Worm (Caenorhabditis elegans): Measurements from ENCODE around the gene ebp-1.
"Not testable (repeated sequence)": the region's sequence is repeated elsewhere in the genome, so short reads cannot be mapped to it uniquely, and the experiment has no call there.

ebp-1 gene

ce11 chrV:18022179-18022578 is 21.2 kb upstream of the ebp-1 start, which contains the start of gene prp-6:
Gene prp-6 (plus strand): TSS chrV:18022479.
- TF ChIP-seq Y105C5A.15 (GFP tag; IDR thresholded peaks at IDR 0.05) (no peak), ZK546.5 (tag; optimal IDR thresholded peaks at IDR 0.05) (no peak), snpc-1.2 (GFP tag; IDR thresholded peaks at IDR 0.05) (no peak), nhr-102 (tag; optimal IDR thresholded peaks at IDR 0.05) (no peak), daf-8 (GFP tag; IDR thresholded peaks at IDR 0.05) (no peak), fkh-10 (GFP tag; optimal IDR thresholded peaks at IDR 0.05) (no peak), egl-27 (tag; optimal IDR thresholded peaks at IDR 0.05) (no peak), F44E2.7 (GFP tag; IDR thresholded peaks at IDR 0.05) (no peak), set-16 (GFP tag; IDR thresholded peaks at IDR 0.05) (no peak), unc-39 (tag; optimal IDR thresholded peaks at IDR 0.05) (no peak), Y75B8A.6 (GFP tag; IDR thresholded peaks at IDR 0.05) (no peak), unc-130 (GFP tag; optimal IDR thresholded peaks at IDR 0.05) (no peak), hlh-30 (tag; optimal IDR thresholded peaks at IDR 0.05; ENCODE audit: insufficient read depth) (no peak), R02D3.7 (tag; optimal IDR thresholded peaks at IDR 0.05) (no peak), Y5F2A.4 (GFP tag; optimal IDR thresholded peaks at IDR 0.05) (no peak), hlh-11 (tag; optimal IDR thresholded peaks at IDR 0.05) (no peak)

ce11 chrV:18055297-18056019 is 12.1 kb downstream of the ebp-1 start, which contains the start of the genes Y59A8B.25 and ebp-3:
Gene Y59A8B.25 (minus strand): TSS chrV:18055397.
Gene ebp-3 (plus strand): TSS chrV:18055969.
- TF ChIP-seq nhr-111 (GFP tag; optimal IDR thresholded peaks at IDR 0.05); unc-62 (GFP tag; optimal IDR thresholded peaks at IDR 0.05 in 1 of 2); unc-62 (tag; optimal IDR thresholded peaks at IDR 0.05); unc-39 (tag; optimal IDR thresholded peaks at IDR 0.05): not testable (repeated sequence)

- TF ChIP-seq mxl-2 (GFP tag; conservative IDR thresholded peaks at IDR 0.05) (no peak), aha-1 (tag) (peak; percentile 50)
Measured at ce11 chrV:18066257-18066783, 22.9 kb downstream of the ebp-1 start, which contains the start of gene Y59A8B.8. Gene Y59A8B.8 (minus strand): TSS chrV:18066307.

DNA sequence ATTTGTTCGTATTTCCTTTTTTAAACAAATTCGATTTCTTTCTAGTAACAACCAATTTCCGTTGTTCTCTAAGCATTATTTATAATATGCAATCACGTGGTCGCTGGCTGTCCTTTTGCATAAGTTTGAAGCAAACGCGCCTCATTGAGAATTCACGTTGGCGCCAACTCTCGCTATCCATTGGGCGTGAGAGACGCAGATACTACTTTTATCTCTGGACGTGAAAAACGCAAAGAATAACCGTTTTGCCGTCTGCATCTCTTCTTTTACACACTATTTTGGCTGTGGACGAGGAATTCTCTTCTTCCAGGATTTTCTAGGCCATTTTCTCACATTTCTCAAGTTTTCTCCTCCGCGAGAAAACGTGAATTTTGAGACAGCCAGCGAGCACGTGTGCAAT is 25.8 kb downstream of the ebp-1 start:
- TF ChIP-seq lin-38 (GFP tag; IDR thresholded peaks at IDR 0.05), result peak; percentile 52

- TF ChIP-seq zfp-2 (tag; optimal IDR thresholded peaks at IDR 0.05), result no peak
- TF ChIP-seq attf-4 (tag; optimal IDR thresholded peaks at IDR 0.05), result no peak
- no peak for TF ChIP-seq cey-2 (tag; optimal IDR thresholded peaks at IDR 0.05; ENCODE audit: borderline replicate concordance, insufficient read depth)
- peak; percentile 76 for TF ChIP-seq nhr-11 (tag; optimal IDR thresholded peaks at IDR 0.05)
- TF ChIP-seq vab-7 (GFP tag; IDR thresholded peaks at IDR 0.05), result no peak
- TF ChIP-seq nhr-42 (GFP tag; IDR thresholded peaks at IDR 0.05), result no peak
- TF ChIP-seq daf-16 (GFP tag; optimal IDR thresholded peaks at IDR 0.05), result peak in 1 of 2 experiments; percentile 83
- peak; percentile 70 for TF ChIP-seq daf-16 (tag; optimal IDR thresholded peaks at IDR 0.05)
- TF ChIP-seq dmd-6 (GFP tag; IDR thresholded peaks at IDR 0.05), result peak; percentile 59
- TF ChIP-seq nhr-48 (tag; optimal IDR thresholded peaks at IDR 0.05), result peak; percentile 18
- TF ChIP-seq R02D3.7 (tag; optimal IDR thresholded peaks at IDR 0.05), result no peak
- no peak for TF ChIP-seq F10B5.3 (tag; optimal IDR thresholded peaks at IDR 0.05)
- peak in 1 of 2 experiments; percentile 88 for TF ChIP-seq unc-62 (GFP tag; optimal IDR thresholded peaks at IDR 0.05 in 1 of 2)
- TF ChIP-seq unc-62 (tag; optimal IDR thresholded peaks at IDR 0.05), result no peak
- peak; percentile 90 for TF ChIP-seq hmg-1.1 (GFP tag; IDR thresholded peaks at IDR 0.05)
- peak in 1 of 2 experiments; percentile 54 for TF ChIP-seq hif-1 (tag; optimal IDR thresholded peaks at IDR 0.05)
- peak; percentile 2 for TF ChIP-seq nhr-102 (tag; optimal IDR thresholded peaks at IDR 0.05)
- no peak for TF ChIP-seq daf-8 (GFP tag; IDR thresholded peaks at IDR 0.05)
- TF ChIP-seq sdz-12 (GFP tag; optimal IDR thresholded peaks at IDR 0.05), result no peak
- TF ChIP-seq mdl-1 (tag; optimal IDR thresholded peaks at IDR 0.05), result peak in 1 of 2 experiments; percentile 14
- TF ChIP-seq lim-7 (GFP tag; IDR thresholded peaks at IDR 0.05), result no peak
- TF ChIP-seq lin-1 (GFP tag; IDR thresholded peaks at IDR 0.05), result no peak
- TF ChIP-seq hlh-30 (tag; optimal IDR thresholded peaks at IDR 0.05; ENCODE audit: insufficient read depth), result peak; percentile 88
- peak; percentile 68 for TF ChIP-seq nhr-28 (tag; optimal IDR thresholded peaks at IDR 0.05)
- TF ChIP-seq ceh-82 (tag; optimal IDR thresholded peaks at IDR 0.05), result no peak
- TF ChIP-seq ZK546.5 (tag; optimal IDR thresholded peaks at IDR 0.05), result no peak
- TF ChIP-seq Y48G9A.11 (GFP tag; IDR thresholded peaks at IDR 0.05), result no peak
Measured at ce11 chrV:18079163-18079562, 35.8 kb downstream of the ebp-1 start.

All from whole organism, L4 larva.